Fruit fly (Drosophila melanogaster) whole organism, pupa: Measurements from ENCODE around the gene Ptp61F.

Source experiments
- CG10348 ChIP-seq: fragments of 200-800 bp; sonication (Bioruptor generic); IDR thresholded peaks from 2 replicates; pipeline ENCODE4 v1.3.6; 2022; ENCODE audit warnings: missing biosample characterization, missing genetic modification characterization
- CG12605 ChIP-seq: fragments of 200-800 bp; sonication (Bioruptor generic); IDR thresholded peaks from 2 replicates; pipeline ENCODE4 v1.3.6; 2022; ENCODE audit warnings: missing biosample characterization, missing genetic modification characterization
- CG14655 ChIP-seq: fragments of 200-800 bp; sonication (Bioruptor generic); optimal IDR thresholded peaks from 3 replicates; lab custom pipeline; 2017; ENCODE audit warnings: mild to moderate bottlenecking, missing biosample characterization, missing genetic modification reagents, missing genetic modification characterization
- CG15710 ChIP-seq: fragments of 200-800 bp; sonication (Bioruptor generic); optimal IDR thresholded peaks from 2 replicates; lab custom pipeline; 2018; ENCODE audit warnings: missing biosample characterization, mild to moderate bottlenecking, missing genetic modification characterization, moderate library complexity
- CG17806 ChIP-seq: fragments of 200-800 bp; sonication (Bioruptor generic); optimal IDR thresholded peaks from 2 replicates; lab custom pipeline; 2018; ENCODE audit warnings: missing biosample characterization, mild to moderate bottlenecking, missing genetic modification characterization, moderate library complexity
- CG32121 ChIP-seq: fragments of 200-800 bp; sonication (Bioruptor generic); IDR thresholded peaks from 2 replicates; pipeline ENCODE4 v1.3.6; 2022; ENCODE audit warnings: missing biosample characterization, missing genetic modification characterization
- CG8301 ChIP-seq: fragments of 200-800 bp; sonication (Bioruptor generic); optimal IDR thresholded peaks from 2 replicates; lab custom pipeline; 2018; ENCODE audit warnings: missing biosample characterization, mild to moderate bottlenecking, missing genetic modification characterization
- fd96Ca ChIP-seq: fragments of 200-800 bp; sonication (Bioruptor generic); IDR thresholded peaks from 3 replicates; pipeline ENCODE4 v1.3.6; 2022; ENCODE audit warnings: missing biosample characterization, missing genetic modification characterization
- rn ChIP-seq: fragments of 200-800 bp; sonication (Bioruptor generic); IDR thresholded peaks from 2 replicates; pipeline ENCODE4 v1.3.6; 2022; ENCODE audit warnings: missing biosample characterization, missing genetic modification characterization

DNA sequence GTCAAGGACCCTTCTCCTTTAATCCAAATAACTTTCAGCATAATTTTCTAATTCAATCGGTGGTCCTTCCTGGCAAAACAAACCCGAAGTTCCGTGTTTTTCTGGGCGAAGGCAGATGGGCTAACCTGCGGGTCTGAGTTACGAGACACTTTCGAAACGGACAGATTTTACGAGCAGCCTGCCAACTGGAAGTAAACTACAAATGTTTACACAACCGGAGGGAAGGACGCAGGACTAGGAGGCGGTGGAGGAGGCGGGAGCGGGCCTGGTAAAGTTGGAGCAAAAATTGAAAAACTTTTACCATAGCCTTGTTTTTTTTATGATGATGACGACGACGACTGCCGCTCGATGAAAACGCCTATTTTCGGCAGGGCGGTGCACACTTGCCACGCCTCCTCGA, 72.9 kb downstream of the Ptp61F start:
- TF ChIP-seq CG12605 (GFP tag; lab: Robert Waterston, UW) = no peak
- TF ChIP-seq CG14655 (GFP tag; lab: Kevin White, UChicago) = no peak
- no peak for TF ChIP-seq CG10348 (GFP tag; lab: Robert Waterston, UW)
- no peak for TF ChIP-seq fd96Ca (GFP tag; lab: Robert Waterston, UW)
- no peak for TF ChIP-seq CG15710 (tag; lab: Kevin White, UChicago)
- no peak for TF ChIP-seq CG17806 (tag; lab: Kevin White, UChicago)
- TF ChIP-seq rn (GFP tag; lab: Robert Waterston, UW) = no peak
- no peak for TF ChIP-seq CG32121 (GFP tag; lab: Robert Waterston, UW)
- no peak for TF ChIP-seq CG8301
